Fruit fly (Drosophila melanogaster): Measurements from ENCODE around the gene CarT.

DNA sequence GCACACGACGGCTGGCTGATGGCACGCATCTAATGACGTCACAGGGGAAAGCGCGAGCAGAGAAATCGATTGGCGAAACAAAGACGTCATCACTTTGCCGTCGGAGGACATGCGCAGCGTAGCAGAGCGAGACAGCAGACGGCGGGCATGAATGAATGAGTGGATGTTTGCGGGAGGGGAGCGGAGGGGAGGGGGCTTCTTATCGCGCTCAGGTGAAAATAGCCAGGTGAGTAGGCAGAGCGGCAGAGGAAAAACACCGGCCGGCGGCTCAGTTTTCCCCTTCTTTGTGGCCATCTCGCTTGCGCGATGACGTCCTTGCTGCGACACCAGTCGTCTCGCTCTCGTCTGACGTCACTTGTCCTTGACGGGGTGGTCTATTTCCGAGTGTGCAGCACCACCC is 10.1 kb downstream of the CarT start:
- TF ChIP-seq maf-S (GFP tag; optimal IDR thresholded peaks at IDR 0.05) (no peak), Hey (tag; optimal IDR thresholded peaks at IDR 0.05) (no peak), Trl (optimal IDR thresholded peaks at IDR 0.05) (no peak), Trl (GFP tag; optimal IDR thresholded peaks at IDR 0.05) (no peak), CG32772 (GFP tag; IDR thresholded peaks at IDR 0.05) (no peak), tgo (GFP tag; IDR thresholded peaks at IDR 0.05) (no peak), CG14965 (GFP tag; optimal IDR thresholded peaks at IDR 0.05; ENCODE audit: borderline replicate concordance) (no peak), Hr78 (GFP tag; optimal IDR thresholded peaks at IDR 0.05) (no peak), CG10209 (GFP tag; optimal IDR thresholded peaks at IDR 0.05) (no peak), ap (GFP tag; IDR thresholded peaks at IDR 0.05) (no peak), CG34422 (GFP tag; IDR thresholded peaks at IDR 0.05) (peak; percentile 45; the same call in 1 of the 3 replicates), CG8478 (optimal IDR thresholded peaks at IDR 0.05) (no peak), CG5245 (GFP tag; optimal IDR thresholded peaks at IDR 0.05) (no peak)
